Fruit fly (Drosophila melanogaster) whole organism, embryonic: ENCODE measurements around the gene CG43137.

Experiments used
- B-H2 ChIP-seq: fragments of 200-800 bp; sonication (Bioruptor generic); optimal IDR thresholded peaks from 2 replicates; lab custom pipeline; 2018; ENCODE audit warnings: missing biosample characterization, mild to moderate bottlenecking, missing genetic modification characterization
- CG10462 ChIP-seq: fragments of 200-800 bp; sonication (Bioruptor generic); optimal IDR thresholded peaks from 2 replicates; lab custom pipeline; 2016; ENCODE audit warnings: missing biosample characterization, missing genetic modification characterization
- CG11504 ChIP-seq: fragments of 200-800 bp; sonication (Bioruptor generic); optimal IDR thresholded peaks from 3 replicates; lab custom pipeline; 2019; ENCODE audit warnings: missing biosample characterization, mild to moderate bottlenecking, missing genetic modification characterization, moderate library complexity
- CG11696 ChIP-seq: fragments of 200-800 bp; sonication (Bioruptor generic); IDR thresholded peaks from 2 replicates; pipeline ENCODE4 v1.3.6; 2022; ENCODE audit warnings: missing biosample characterization, missing genetic modification characterization
- CG14441 ChIP-seq: fragments of 200-800 bp; sonication (Bioruptor generic); IDR thresholded peaks from 2 replicates; pipeline ENCODE4 v1.3.6; 2022; ENCODE audit warnings: missing biosample characterization, missing genetic modification characterization
- CG14710 ChIP-seq: fragments of 200-800 bp; sonication (Bioruptor generic); optimal IDR thresholded peaks from 3 replicates; lab custom pipeline; 2019; ENCODE audit warnings: missing biosample characterization, mild to moderate bottlenecking, missing genetic modification characterization, moderate library complexity
- CG15073 ChIP-seq: fragments of 200-800 bp; sonication (Bioruptor generic); optimal IDR thresholded peaks from 2 replicates; lab custom pipeline; 2016; ENCODE audit warnings: missing biosample characterization, missing genetic modification characterization
- CG16863 ChIP-seq: fragments of 200-800 bp; sonication (Bioruptor generic); optimal IDR thresholded peaks from 3 replicates; lab custom pipeline; 2016; ENCODE audit warnings: missing biosample characterization, missing genetic modification characterization
- CG17385 ChIP-seq: fragments of 200-800 bp; sonication (Bioruptor generic); optimal IDR thresholded peaks from 3 replicates; lab custom pipeline; 2018; ENCODE audit warnings: missing biosample characterization, mild to moderate bottlenecking, missing genetic modification characterization
- CG17568 ChIP-seq: fragments of 200-800 bp; sonication (Bioruptor generic); optimal IDR thresholded peaks from 2 replicates; lab custom pipeline; 2018; ENCODE audit warnings: missing biosample characterization, mild to moderate bottlenecking, missing genetic modification characterization, moderate library complexity
- CG17829 ChIP-seq: fragments of 200-800 bp; optimal IDR thresholded peaks from 2 replicates; lab custom pipeline; 2019; ENCODE audit warnings: missing biosample characterization, mild to moderate bottlenecking, missing genetic modification characterization, moderate library complexity
- CG18011 ChIP-seq: fragments of 200-800 bp; sonication (Bioruptor generic); optimal IDR thresholded peaks from 2 replicates; lab custom pipeline; 2017; ENCODE audit warnings: missing biosample characterization, missing genetic modification characterization, mild to moderate bottlenecking, moderate library complexity, missing genotype
- CG2116 ChIP-seq: fragments of 200-800 bp; sonication (Bioruptor generic); optimal IDR thresholded peaks from 3 replicates; lab custom pipeline; 2018; ENCODE audit warnings: missing biosample characterization, mild to moderate bottlenecking, missing genetic modification characterization
- CG2120 ChIP-seq: fragments of 200-800 bp; sonication (Bioruptor generic); optimal IDR thresholded peaks from 3 replicates; lab custom pipeline; 2016; ENCODE audit warnings: missing biosample characterization, missing genetic modification characterization
- CG33213 ChIP-seq: fragments of 200-800 bp; sonication (Bioruptor generic); optimal IDR thresholded peaks from 3 replicates; lab custom pipeline; 2016; ENCODE audit warnings: missing biosample characterization, missing genetic modification characterization
- CG3407 ChIP-seq: fragments of 200-800 bp; sonication (Bioruptor generic); optimal IDR thresholded peaks from 2 replicates; lab custom pipeline; 2018; ENCODE audit warnings: missing biosample characterization, mild to moderate bottlenecking, missing genetic modification characterization
- CG34376 ChIP-seq: fragments of 200-800 bp; sonication (Bioruptor generic); optimal IDR thresholded peaks from 2 replicates; lab custom pipeline; 2018; ENCODE audit warnings: missing biosample characterization, mild to moderate bottlenecking, missing genetic modification characterization
- CG7271 ChIP-seq: fragments of 200-800 bp; sonication (Bioruptor generic); optimal IDR thresholded peaks from 2 replicates; lab custom pipeline; 2018; ENCODE audit warnings: missing biosample characterization, mild to moderate bottlenecking, missing genetic modification characterization, moderate library complexity
- CG7556 ChIP-seq: fragments of 200-800 bp; sonication (Bioruptor generic); optimal IDR thresholded peaks from 2 replicates; lab custom pipeline; 2017; ENCODE audit warnings: missing biosample characterization, mild to moderate bottlenecking, missing genetic modification characterization
- CG8478 ChIP-seq: fragments of >200 bp; optimal IDR thresholded peaks from 2 replicates; lab custom pipeline; 2018
- CG9932 ChIP-seq: fragments of 200-800 bp; sonication (Bioruptor generic); IDR thresholded peaks from 2 replicates; pipeline ENCODE4 v1.3.6; 2022; ENCODE audit warnings: missing biosample characterization, missing genetic modification characterization
- Dip2 ChIP-seq: fragments of 200-800 bp; sonication (Bioruptor generic); IDR thresholded peaks from 2 replicates; pipeline ENCODE4 v1.3.6; 2022; ENCODE audit warnings: missing biosample characterization, missing genetic modification characterization
- Ets65A ChIP-seq: fragments of 200-800 bp; sonication (Bioruptor generic); peaks from one replicate; lab custom pipeline; 2016; ENCODE audit warnings: missing biosample characterization, missing genetic modification characterization
- H15 ChIP-seq: fragments of 200-800 bp; sonication (Bioruptor generic); IDR thresholded peaks from 3 replicates; pipeline ENCODE4 v1.3.6; 2022; ENCODE audit warnings: missing biosample characterization, missing genetic modification characterization
- H2.0 ChIP-seq: fragments of 200-800 bp; sonication (Bioruptor generic); IDR thresholded peaks from 2 replicates; pipeline ENCODE4 v1.3.6; 2022; ENCODE audit warnings: missing biosample characterization, missing genetic modification characterization
- HmgZ ChIP-seq: fragments of 200-800 bp; sonication (Bioruptor generic); optimal IDR thresholded peaks from 2 replicates; lab custom pipeline; 2018; ENCODE audit warnings: missing biosample characterization, mild to moderate bottlenecking, missing genetic modification characterization
- Hr3 ChIP-seq: fragments of 200-800 bp; sonication (Bioruptor generic); optimal IDR thresholded peaks from 3 replicates; lab custom pipeline; 2016; ENCODE audit warnings: missing biosample characterization, missing genetic modification characterization
- Lim3 ChIP-seq: fragments of 200-800 bp; sonication (Bioruptor generic); IDR thresholded peaks from 2 replicates; pipeline ENCODE4 v1.3.6; 2022; ENCODE audit warnings: missing biosample characterization, missing genetic modification characterization
- Spps ChIP-seq: fragments of 200-800 bp; sonication (Bioruptor generic); optimal IDR thresholded peaks from 2 replicates; lab custom pipeline; 2018; ENCODE audit warnings: missing biosample characterization, mild to moderate bottlenecking, missing genetic modification characterization
- Sry-β ChIP-seq: fragments of 200-800 bp; sonication (Bioruptor generic); optimal IDR thresholded peaks from 2 replicates; lab custom pipeline; 2018; ENCODE audit warnings: missing biosample characterization, mild to moderate bottlenecking, missing genetic modification characterization, moderate library complexity
- Trl ChIP-seq, 3 experiments: fragments of >200 bp in 2 of 3; fragments of 200-800 bp in 1 of 3; sonication (Bioruptor generic) in 1 of 3; optimal IDR thresholded peaks; 2 replicates in 1 of 3; 3 replicates in 2 of 3; lab custom pipeline; 2016 to 2017; ENCODE audit warnings: missing biosample characterization in 1 of 3, missing genetic modification characterization in 1 of 3
- bab2 ChIP-seq: fragments of 200-800 bp; sonication (Bioruptor generic); optimal IDR thresholded peaks from 2 replicates; lab custom pipeline; 2016; ENCODE audit warnings: missing biosample characterization, missing genetic modification characterization
- btn ChIP-seq: fragments of 200-800 bp; sonication (Bioruptor generic); optimal IDR thresholded peaks from 2 replicates; lab custom pipeline; 2016; ENCODE audit warnings: missing biosample characterization, missing genetic modification characterization
- caup ChIP-seq: fragments of 200-800 bp; sonication (Bioruptor generic); optimal IDR thresholded peaks from 3 replicates; lab custom pipeline; 2017; ENCODE audit warnings: missing biosample characterization, mild to moderate bottlenecking, missing genetic modification characterization, moderate library complexity; ENCODE audit not compliant: severe bottlenecking
- crol ChIP-seq: fragments of 200-800 bp; sonication (Bioruptor generic); IDR thresholded peaks from 2 replicates; pipeline ENCODE4 v1.3.6; 2022; ENCODE audit warnings: missing biosample characterization, missing genetic modification characterization
- crp ChIP-seq, 2 experiments: fragments of 200-800 bp; sonication (Bioruptor generic); optimal IDR thresholded peaks; 2 replicates in 1 of 2; 3 replicates in 1 of 2; lab custom pipeline; 2017; ENCODE audit warnings: missing biosample characterization in 2 of 2, missing genetic modification characterization in 2 of 2, mild to moderate bottlenecking in 1 of 2, moderate library complexity in 1 of 2
- fd3F ChIP-seq: fragments of 200-800 bp; sonication (Bioruptor generic); optimal IDR thresholded peaks from 2 replicates; lab custom pipeline; 2018; ENCODE audit warnings: missing biosample characterization, mild to moderate bottlenecking, missing genetic modification characterization, moderate library complexity
- fru ChIP-seq: fragments of >200 bp; optimal IDR thresholded peaks from 2 replicates; lab custom pipeline; 2017
- grn ChIP-seq: fragments of 200-800 bp; sonication (Bioruptor generic); optimal IDR thresholded peaks from 3 replicates; lab custom pipeline; 2017; ENCODE audit warnings: missing biosample characterization, missing genetic modification characterization
- jing ChIP-seq: fragments of 200-800 bp; sonication (Bioruptor generic); optimal IDR thresholded peaks from 2 replicates; lab custom pipeline; 2018; ENCODE audit warnings: missing biosample characterization, mild to moderate bottlenecking, missing genetic modification characterization
- klu ChIP-seq: fragments of 200-800 bp; sonication (Bioruptor generic); IDR thresholded peaks from 2 replicates; pipeline ENCODE4 v1.3.6; 2022; ENCODE audit warnings: missing biosample characterization, missing genetic modification characterization
- odd ChIP-seq: fragments of 200-800 bp; sonication (Bioruptor generic); optimal IDR thresholded peaks from 2 replicates; lab custom pipeline; 2017; ENCODE audit warnings: missing biosample characterization, mild to moderate bottlenecking, missing genetic modification characterization
- pb ChIP-seq: fragments of 200-800 bp; sonication (Bioruptor generic); optimal IDR thresholded peaks from 3 replicates; lab custom pipeline; 2016; ENCODE audit warnings: missing biosample characterization, missing genetic modification characterization
- sisA ChIP-seq: fragments of 200-800 bp; sonication (Bioruptor generic); IDR thresholded peaks from 2 replicates; pipeline ENCODE4 v1.3.6; 2022; ENCODE audit warnings: missing biosample characterization, missing genetic modification characterization
- sqz ChIP-seq: fragments of 200-800 bp; sonication (Bioruptor generic); optimal IDR thresholded peaks from 3 replicates; lab custom pipeline; 2018; ENCODE audit warnings: missing biosample characterization, mild to moderate bottlenecking, missing genetic modification characterization
- stc ChIP-seq: fragments of 200-800 bp; sonication (Bioruptor generic); IDR thresholded peaks from 2 replicates; pipeline ENCODE4 v1.3.6; 2022; ENCODE audit warnings: missing biosample characterization, missing genetic modification characterization
- sug ChIP-seq: fragments of 200-800 bp; optimal IDR thresholded peaks from 2 replicates; lab custom pipeline; 2019; ENCODE audit warnings: missing biosample characterization, mild to moderate bottlenecking, missing genetic modification characterization, moderate library complexity
- tio ChIP-seq: fragments of 200-800 bp; sonication (Bioruptor generic); optimal IDR thresholded peaks from 2 replicates; lab custom pipeline; 2017; ENCODE audit warnings: missing biosample characterization, missing genetic modification characterization, inconsistent platforms
- tna ChIP-seq: fragments of 200-800 bp; sonication (Bioruptor generic); IDR thresholded peaks from 2 replicates; pipeline ENCODE4 v1.3.6; 2022; ENCODE audit warnings: missing biosample characterization, missing genetic modification characterization; ENCODE audit not compliant: partially characterized antibody
- wdn ChIP-seq: fragments of 200-800 bp; sonication (Bioruptor generic); IDR thresholded peaks from 2 replicates; pipeline ENCODE4 v1.3.6; 2022; ENCODE audit warnings: missing biosample characterization, missing genetic modification characterization
- wor ChIP-seq: fragments of 200-800 bp; sonication (Bioruptor generic); IDR thresholded peaks from 2 replicates; pipeline ENCODE4 v1.3.6; 2022; ENCODE audit warnings: missing biosample characterization, missing genetic modification characterization
- yki ChIP-seq: fragments of >200 bp; optimal IDR thresholded peaks from 3 replicates; lab custom pipeline; 2018
- zfh2 ChIP-seq: fragments of 200-800 bp; sonication (Bioruptor generic); optimal IDR thresholded peaks from 2 replicates; lab custom pipeline; 2016; ENCODE audit warnings: missing biosample characterization, missing genetic modification characterization

CG43137 gene

DNA sequence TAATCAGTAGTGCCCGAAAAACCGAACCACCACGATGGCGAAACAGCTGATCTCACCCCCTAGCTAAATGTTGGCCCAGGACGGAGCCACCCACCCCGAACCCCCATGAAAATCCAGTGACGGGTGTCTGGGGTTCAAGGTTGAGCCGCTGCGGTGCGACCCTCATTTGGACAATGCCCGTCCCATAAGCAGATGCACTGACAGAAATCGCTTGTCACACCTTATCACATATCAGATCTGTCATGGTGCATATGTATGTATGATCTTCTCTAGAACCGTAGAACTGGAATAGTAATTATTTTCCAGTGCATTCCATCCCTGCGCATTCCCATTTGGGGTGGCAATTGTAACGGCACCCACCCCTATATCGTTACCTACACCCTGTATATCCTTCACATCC is 24.0 kb upstream of the CG43137 start (continued):
- peak; percentile 2 for TF ChIP-seq Hr3
- TF ChIP-seq B-H2 (GFP tag; lab: Kevin White, UChicago): no peak
- TF ChIP-seq stc (GFP tag; lab: Robert Waterston, UW): no peak
- peak; percentile 0 for TF ChIP-seq grn (GFP tag; lab: Kevin White, UChicago)
- TF ChIP-seq sqz (GFP tag; lab: Kevin White, UChicago): no peak
- TF ChIP-seq CG17829 (tag; lab: Kevin White, UChicago): peak; percentile 50
- TF ChIP-seq CG14710 (tag; lab: Kevin White, UChicago): peak; percentile 34
- no peak for TF ChIP-seq Ets65A (GFP tag; lab: Kevin White, UChicago)
- no peak for TF ChIP-seq yki (lab: Kevin White, UChicago)
- peak; percentile 42 for TF ChIP-seq CG11504 (tag; lab: Kevin White, UChicago)
- TF ChIP-seq CG2116 (GFP tag; lab: Kevin White, UChicago): no peak
- no peak for TF ChIP-seq HmgZ (tag; lab: Kevin White, UChicago)
- no peak for TF ChIP-seq odd (GFP tag; lab: Kevin White, UChicago)
- TF ChIP-seq CG34376: no peak
- TF ChIP-seq CG17568: no peak
- peak; percentile 6 for TF ChIP-seq bab2 (GFP tag; lab: Kevin White, UChicago)
- TF ChIP-seq pb (GFP tag; lab: Kevin White, UChicago): peak; percentile 13
- no peak for TF ChIP-seq CG14441
- TF ChIP-seq CG16863 (GFP tag; lab: Kevin White, UChicago): peak; percentile 34
- no peak for TF ChIP-seq CG10462 (GFP tag; lab: Kevin White, UChicago)
- no peak for TF ChIP-seq wdn (GFP tag; lab: Robert Waterston, UW)
- no peak for TF ChIP-seq sug (tag; lab: Kevin White, UChicago)
- TF ChIP-seq CG18011 (GFP tag; lab: Kevin White, UChicago): no peak
- peak; percentile 26; the same call in 1 of the 2 replicates for TF ChIP-seq sisA (GFP tag; lab: Robert Waterston, UW)
- no peak for TF ChIP-seq H15 (GFP tag; lab: Robert Waterston, UW)
- TF ChIP-seq fru (lab: Kevin White, UChicago): no peak
- TF ChIP-seq tna (GFP tag; lab: Robert Waterston, UW): no peak
- no peak for TF ChIP-seq crp (GFP tag; optimal IDR thresholded peaks at IDR 0.05; lab: Kevin White, UChicago)
- no peak for TF ChIP-seq CG7556 (GFP tag; lab: Kevin White, UChicago)
- no peak for TF ChIP-seq Trl (optimal IDR thresholded peaks at IDR 0.05; lab: Kevin White, UChicago)
- TF ChIP-seq Trl (GFP tag; optimal IDR thresholded peaks at IDR 0.05; lab: Kevin White, UChicago): no peak
- no peak for TF ChIP-seq CG11696 (GFP tag; lab: Robert Waterston, UW)
- TF ChIP-seq Lim3 (GFP tag; lab: Robert Waterston, UW): no peak
- no peak for TF ChIP-seq CG33213
- no peak for TF ChIP-seq CG9932 (GFP tag; lab: Robert Waterston, UW)
- TF ChIP-seq CG7271 (tag; lab: Kevin White, UChicago): no peak
- TF ChIP-seq caup (GFP tag; lab: Kevin White, UChicago): no peak
- no peak for TF ChIP-seq CG8478 (lab: Kevin White, UChicago)
- no peak for TF ChIP-seq crol (GFP tag; lab: Robert Waterston, UW)
- no peak for TF ChIP-seq H2.0
- TF ChIP-seq CG2120: no peak
- TF ChIP-seq btn: no peak
- TF ChIP-seq wor (GFP tag; lab: Robert Waterston, UW): no peak
- TF ChIP-seq CG3407 (GFP tag; lab: Kevin White, UChicago): no peak
- no peak for TF ChIP-seq zfh2 (GFP tag; lab: Kevin White, UChicago)
- TF ChIP-seq klu (GFP tag; lab: Robert Waterston, UW): no peak
- no peak for TF ChIP-seq Spps (tag; lab: Kevin White, UChicago)
- no peak for TF ChIP-seq fd3F (GFP tag; lab: Kevin White, UChicago)
- no peak for TF ChIP-seq jing
- no peak for TF ChIP-seq Dip2 (GFP tag; lab: Robert Waterston, UW)
- TF ChIP-seq CG15073 (GFP tag; lab: Kevin White, UChicago): no peak
- no peak for TF ChIP-seq Sry-β (GFP tag; lab: Kevin White, UChicago)
- TF ChIP-seq tio (GFP tag; lab: Kevin White, UChicago): no peak
- TF ChIP-seq CG17385 (GFP tag; lab: Kevin White, UChicago): no peak
